4 worm cellular contexts compared by ENCODE assay signal in genomic region chrV:990300-990699, ce11.
TF ChIP-seq lines count a peak whose summit lies in the region.

No protein-coding gene starts in this region.

TF ChIP-seq in whole organism, L1 larva, 84 proteins besides CTCF, POLR2A, EP300 and RAD21:
- TF ChIP-seq nhr-90 (tag; optimal IDR thresholded peaks at IDR 0.05; lab: Kevin White, UChicago; ENCODE audit: poor library complexity) (no peak), ceh-8 (GFP tag; optimal IDR thresholded peaks at IDR 0.05; lab: Kevin White, UChicago) (peak; percentile 4), zag-1 (tag; optimal IDR thresholded peaks at IDR 0.05; lab: Kevin White, UChicago) (no peak), ztf-11 (tag; optimal IDR thresholded peaks at IDR 0.05; lab: Kevin White, UChicago) (peak in 1 of 2 experiments; percentile 0), ces-1 (GFP tag; optimal IDR thresholded peaks at IDR 0.05; lab: Kevin White, UChicago) (no peak), lin-13 (GFP tag; optimal IDR thresholded peaks at IDR 0.05; lab: Kevin White, UChicago) (no peak)

TF ChIP-seq in whole organism, L4 larva, 104 proteins besides CTCF, POLR2A, EP300 and RAD21:
- TF ChIP-seq dmd-8 (GFP tag; IDR thresholded peaks at IDR 0.05; lab: Robert Waterston, UW) = no peak
- no peak for TF ChIP-seq ZK337.2 (GFP tag; IDR thresholded peaks at IDR 0.05; lab: Robert Waterston, UW)
- no peak for TF ChIP-seq nhr-6 (tag; optimal IDR thresholded peaks at IDR 0.05; lab: Kevin White, UChicago)
- peak; percentile 94 for TF ChIP-seq set-16 (GFP tag; IDR thresholded peaks at IDR 0.05; lab: Robert Waterston, UW)

TF ChIP-seq in whole organism, early embryonic, 17 proteins besides CTCF, POLR2A, EP300 and RAD21:
- TF ChIP-seq hmg-4 (GFP tag; optimal IDR thresholded peaks at IDR 0.05; lab: Kevin White, UChicago) = no peak
- TF ChIP-seq scrt-1 (GFP tag; IDR thresholded peaks at IDR 0.05; lab: Robert Waterston, UW) = 0 out of 2 replicates have a peak, but pooled peaks have one; percentile 14
- no peak for TF ChIP-seq hmbx-1 (tag; optimal IDR thresholded peaks at IDR 0.05; lab: Kevin White, UChicago)

TF ChIP-seq in whole organism, young adult, 124 proteins besides CTCF, POLR2A, EP300 and RAD21:
- TF ChIP-seq egrh-3 (GFP tag; IDR thresholded peaks at IDR 0.05; lab: Robert Waterston, UW) = peak; percentile 84
- peak; percentile 92 for TF ChIP-seq zfh-2 (GFP tag; conservative IDR thresholded peaks at IDR 0.05; lab: Robert Waterston, UW)
- 0 out of 2 replicates have a peak, but pooled peaks have one; percentile 5 for TF ChIP-seq F39B2.1 (GFP tag; IDR thresholded peaks at IDR 0.05; lab: Robert Waterston, UW)
- TF ChIP-seq dpl-1 (GFP tag; optimal IDR thresholded peaks at IDR 0.05; lab: Kevin White, UChicago) = no peak
- no peak for TF ChIP-seq mes-4 (tag; optimal IDR thresholded peaks at IDR 0.05; lab: Kevin White, UChicago)
